Fruit fly (Drosophila melanogaster) whole organism, embryonic: ENCODE data around the gene IntS14.

Source experiments
- ATbp ChIP-seq: fragments of 200-800 bp; sonication (Bioruptor generic); optimal IDR thresholded peaks from 2 replicates; lab custom pipeline; 2017; ENCODE audit warnings: missing biosample characterization, mild to moderate bottlenecking, missing genetic modification characterization, missing genetic modification reagents
- Abd-B ChIP-seq: fragments of 200-800 bp; sonication (Bioruptor generic); optimal IDR thresholded peaks from 2 replicates; lab custom pipeline; 2018; ENCODE audit warnings: missing biosample characterization, mild to moderate bottlenecking, missing genetic modification characterization, moderate library complexity
- CG10321 ChIP-seq: fragments of 200-800 bp; sonication (Bioruptor generic); IDR thresholded peaks from 2 replicates; pipeline ENCODE4 v1.3.6; 2022; ENCODE audit warnings: missing biosample characterization, missing genetic modification characterization
- CG10462 ChIP-seq: fragments of 200-800 bp; sonication (Bioruptor generic); optimal IDR thresholded peaks from 2 replicates; lab custom pipeline; 2016; ENCODE audit warnings: missing biosample characterization, missing genetic modification characterization
- CG12071 ChIP-seq: fragments of 200-800 bp; sonication (Bioruptor generic); optimal IDR thresholded peaks from 3 replicates; lab custom pipeline; 2018; ENCODE audit warnings: missing biosample characterization, mild to moderate bottlenecking, missing genetic modification characterization
- CG12769 ChIP-seq: fragments of 200-800 bp; sonication (Bioruptor generic); optimal IDR thresholded peaks from 2 replicates; lab custom pipeline; 2019; ENCODE audit warnings: missing biosample characterization, mild to moderate bottlenecking, missing genetic modification characterization, moderate library complexity
- CG13296 ChIP-seq: fragments of 200-800 bp; sonication (Bioruptor generic); optimal IDR thresholded peaks from 3 replicates; lab custom pipeline; 2018; ENCODE audit warnings: missing biosample characterization, mild to moderate bottlenecking, missing genetic modification characterization
- CG15601 ChIP-seq: fragments of 200-800 bp; sonication (Bioruptor generic); optimal IDR thresholded peaks from 3 replicates; lab custom pipeline; 2019; ENCODE audit warnings: missing biosample characterization, mild to moderate bottlenecking, missing genetic modification characterization, moderate library complexity
- CG17328 ChIP-seq: fragments of 200-800 bp; sonication (Bioruptor generic); IDR thresholded peaks from 2 replicates; pipeline ENCODE4 v1.3.6; 2022; ENCODE audit warnings: missing biosample characterization, missing genetic modification characterization
- CG17912 ChIP-seq: fragments of 200-800 bp; sonication (Bioruptor generic); optimal IDR thresholded peaks from 2 replicates; lab custom pipeline; 2018; ENCODE audit warnings: missing biosample characterization, mild to moderate bottlenecking, missing genetic modification characterization
- CG18011 ChIP-seq: fragments of 200-800 bp; sonication (Bioruptor generic); optimal IDR thresholded peaks from 2 replicates; lab custom pipeline; 2017; ENCODE audit warnings: missing biosample characterization, missing genetic modification characterization, mild to moderate bottlenecking, moderate library complexity, missing genotype
- CG2875 ChIP-seq: fragments of 200-800 bp; sonication (Bioruptor generic); optimal IDR thresholded peaks from 2 replicates; lab custom pipeline; 2017; ENCODE audit warnings: missing biosample characterization, mild to moderate bottlenecking, missing genetic modification characterization, missing genetic modification reagents
- CG31224 ChIP-seq: fragments of 200-800 bp; sonication (Bioruptor generic); IDR thresholded peaks from 2 replicates; pipeline ENCODE4 v1.3.6; 2022; ENCODE audit warnings: missing biosample characterization, missing genetic modification characterization
- CG33213 ChIP-seq: fragments of 200-800 bp; sonication (Bioruptor generic); optimal IDR thresholded peaks from 3 replicates; lab custom pipeline; 2016; ENCODE audit warnings: missing biosample characterization, missing genetic modification characterization
- CG8281 ChIP-seq: fragments of 200-800 bp; sonication (Bioruptor generic); optimal IDR thresholded peaks from 2 replicates; lab custom pipeline; 2018; ENCODE audit warnings: missing biosample characterization, mild to moderate bottlenecking, missing genetic modification characterization, moderate library complexity
- Chrac-16 ChIP-seq: fragments of 200-800 bp; sonication (Bioruptor generic); optimal IDR thresholded peaks from 3 replicates; lab custom pipeline; 2016; ENCODE audit warnings: missing biosample characterization, missing genetic modification characterization
- CrebB ChIP-seq: fragments of 200-800 bp; sonication (Bioruptor generic); optimal IDR thresholded peaks from 3 replicates; lab custom pipeline; 2018; ENCODE audit warnings: missing biosample characterization, mild to moderate bottlenecking, missing genetic modification characterization
- Doc2 ChIP-seq: fragments of 200-800 bp; sonication (Bioruptor generic); IDR thresholded peaks from 2 replicates; pipeline ENCODE4 v1.3.6; 2022; ENCODE audit warnings: missing biosample characterization, missing genetic modification characterization
- ERR ChIP-seq: fragments of 200-800 bp; sonication (Bioruptor generic); optimal IDR thresholded peaks from 2 replicates; lab custom pipeline; 2016; ENCODE audit warnings: missing biosample characterization, missing genetic modification characterization
- Fer3 ChIP-seq: fragments of 200-800 bp; sonication (Bioruptor generic); optimal IDR thresholded peaks from 2 replicates; lab custom pipeline; 2018; ENCODE audit warnings: missing biosample characterization, mild to moderate bottlenecking, missing genetic modification characterization, moderate library complexity
- Hr78 ChIP-seq, 2 experiments: fragments of 200-800 bp in 1 of 2; fragments of >200 bp in 1 of 2; sonication (Bioruptor generic) in 1 of 2; optimal IDR thresholded peaks; 2 replicates each; lab custom pipeline; 2017 to 2019; ENCODE audit warnings: missing biosample characterization in 2 of 2, missing genetic modification characterization in 2 of 2, mild to moderate bottlenecking in 1 of 2, moderate library complexity in 1 of 2
- Jarid2 ChIP-seq: fragments of 200-800 bp; sonication (Bioruptor generic); optimal IDR thresholded peaks from 3 replicates; lab custom pipeline; 2017; ENCODE audit warnings: mild to moderate bottlenecking, missing biosample characterization, missing genetic modification reagents, missing genetic modification characterization
- Lhr ChIP-seq: fragments of 200-800 bp; sonication (Bioruptor generic); optimal IDR thresholded peaks from 3 replicates; lab custom pipeline; 2017; ENCODE audit warnings: mild to moderate bottlenecking, missing biosample characterization, missing genetic modification reagents, missing genetic modification characterization
- Oaz ChIP-seq: fragments of 200-800 bp; sonication (Bioruptor generic); IDR thresholded peaks from 2 replicates; pipeline ENCODE4 v1.3.6; 2022; ENCODE audit warnings: missing biosample characterization, missing genetic modification characterization
- Scr ChIP-seq: fragments of 200-800 bp; sonication (Bioruptor generic); IDR thresholded peaks from 2 replicates; pipeline ENCODE4 v1.3.6; 2022; ENCODE audit warnings: missing biosample characterization, missing genetic modification characterization; ENCODE audit not compliant: partially characterized antibody
- Six4 ChIP-seq: fragments of 200-800 bp; sonication (Bioruptor generic); optimal IDR thresholded peaks from 2 replicates; lab custom pipeline; 2016; ENCODE audit warnings: missing biosample characterization, missing genetic modification characterization
- Xrp1 ChIP-seq: fragments of 200-800 bp; sonication (Bioruptor generic); IDR thresholded peaks from 2 replicates; pipeline ENCODE4 v1.3.6; 2022; ENCODE audit warnings: missing biosample characterization, missing genetic modification characterization
- YL-1 ChIP-seq: fragments of 200-800 bp; sonication (Bioruptor generic); optimal IDR thresholded peaks from 3 replicates; lab custom pipeline; 2017; ENCODE audit warnings: missing biosample characterization, mild to moderate bottlenecking, missing genetic modification characterization
- al ChIP-seq: fragments of 200-800 bp; sonication (Bioruptor generic); IDR thresholded peaks from 2 replicates; pipeline ENCODE4 v1.3.6; 2022; ENCODE audit warnings: missing biosample characterization, missing genetic modification characterization
- ato ChIP-seq: fragments of 200-800 bp; sonication (Bioruptor generic); IDR thresholded peaks from 2 replicates; pipeline ENCODE4 v1.3.6; 2022; ENCODE audit warnings: missing biosample characterization, missing genetic modification characterization; ENCODE audit not compliant: partially characterized antibody
- bcd ChIP-seq: fragments of 200-800 bp; sonication (Bioruptor generic); optimal IDR thresholded peaks from 2 replicates; lab custom pipeline; 2017; ENCODE audit warnings: missing biosample characterization, mild to moderate bottlenecking, missing genetic modification characterization
- bowl ChIP-seq: fragments of 200-800 bp; sonication (Bioruptor generic); IDR thresholded peaks from 2 replicates; pipeline ENCODE4 v1.3.6; 2022; ENCODE audit warnings: missing biosample characterization, missing genetic modification characterization
- cg ChIP-seq: fragments of 200-800 bp; sonication (Bioruptor generic); optimal IDR thresholded peaks from 3 replicates; lab custom pipeline; 2019; ENCODE audit warnings: missing biosample characterization, mild to moderate bottlenecking, missing genetic modification characterization, moderate library complexity
- dpn ChIP-seq, 2 experiments: fragments of 200-800 bp; sonication (Bioruptor generic); optimal IDR thresholded peaks; 3 replicates each; lab custom pipeline; 2016; ENCODE audit warnings: missing biosample characterization in 2 of 2, missing genetic modification characterization in 2 of 2
- fd96Cb ChIP-seq: fragments of 200-800 bp; sonication (Bioruptor generic); optimal IDR thresholded peaks from 2 replicates; lab custom pipeline; 2018; ENCODE audit warnings: missing biosample characterization, mild to moderate bottlenecking, missing genetic modification characterization, moderate library complexity
- gcm2 ChIP-seq: fragments of 200-800 bp; sonication (Bioruptor generic); optimal IDR thresholded peaks from 2 replicates; lab custom pipeline; 2016; ENCODE audit warnings: missing biosample characterization, missing genetic modification characterization
- lab ChIP-seq: fragments of 200-800 bp; sonication (Bioruptor generic); optimal IDR thresholded peaks from 3 replicates; lab custom pipeline; 2017; ENCODE audit warnings: missing biosample characterization, missing genetic modification characterization, mild to moderate bottlenecking, moderate library complexity, missing genetic modification reagents
- nau ChIP-seq: fragments of 200-800 bp; sonication (Bioruptor generic); optimal IDR thresholded peaks from 3 replicates; lab custom pipeline; 2017; ENCODE audit warnings: missing biosample characterization, mild to moderate bottlenecking, missing genetic modification characterization, missing genetic modification reagents
- oc ChIP-seq: fragments of 200-800 bp; sonication (Bioruptor generic); optimal IDR thresholded peaks from 2 replicates; lab custom pipeline; 2018; ENCODE audit warnings: missing biosample characterization, mild to moderate bottlenecking, missing genetic modification characterization, moderate library complexity
- peb ChIP-seq: fragments of 200-800 bp; sonication (Bioruptor generic); IDR thresholded peaks from 2 replicates; pipeline ENCODE4 v1.3.6; 2022; ENCODE audit warnings: missing biosample characterization, missing genetic modification characterization
- rib ChIP-seq: fragments of 200-800 bp; sonication (Bioruptor generic); IDR thresholded peaks from 2 replicates; pipeline ENCODE4 v1.3.6; 2022; ENCODE audit warnings: missing biosample characterization, missing genetic modification characterization
- run ChIP-seq: fragments of 200-800 bp; sonication (Bioruptor generic); optimal IDR thresholded peaks from 3 replicates; lab custom pipeline; 2018; ENCODE audit warnings: missing biosample characterization, mild to moderate bottlenecking, missing genetic modification characterization
- seq ChIP-seq: fragments of 200-800 bp; sonication (Bioruptor generic); IDR thresholded peaks from 2 replicates; pipeline ENCODE4 v1.3.6; 2022; ENCODE audit warnings: missing biosample characterization, missing genetic modification characterization
- sima ChIP-seq: fragments of 200-800 bp; sonication (Bioruptor generic); optimal IDR thresholded peaks from 2 replicates; lab custom pipeline; 2016; ENCODE audit warnings: missing biosample characterization, missing genetic modification characterization
- stc ChIP-seq: fragments of 200-800 bp; sonication (Bioruptor generic); IDR thresholded peaks from 2 replicates; pipeline ENCODE4 v1.3.6; 2022; ENCODE audit warnings: missing biosample characterization, missing genetic modification characterization
- tap ChIP-seq: fragments of 200-800 bp; optimal IDR thresholded peaks from 3 replicates; lab custom pipeline; 2019; ENCODE audit warnings: missing biosample characterization, mild to moderate bottlenecking, missing genetic modification characterization, moderate library complexity
- unc-4 ChIP-seq: fragments of 200-800 bp; sonication (Bioruptor generic); IDR thresholded peaks from 2 replicates; pipeline ENCODE4 v1.3.6; 2022; ENCODE audit warnings: missing biosample characterization, missing genetic modification characterization; ENCODE audit not compliant: partially characterized antibody
- zen ChIP-seq: fragments of 200-800 bp; sonication (Bioruptor generic); optimal IDR thresholded peaks from 3 replicates; lab custom pipeline; 2018; ENCODE audit warnings: missing biosample characterization, mild to moderate bottlenecking, missing genetic modification characterization, moderate library complexity

The IntS14 gene

DNA sequence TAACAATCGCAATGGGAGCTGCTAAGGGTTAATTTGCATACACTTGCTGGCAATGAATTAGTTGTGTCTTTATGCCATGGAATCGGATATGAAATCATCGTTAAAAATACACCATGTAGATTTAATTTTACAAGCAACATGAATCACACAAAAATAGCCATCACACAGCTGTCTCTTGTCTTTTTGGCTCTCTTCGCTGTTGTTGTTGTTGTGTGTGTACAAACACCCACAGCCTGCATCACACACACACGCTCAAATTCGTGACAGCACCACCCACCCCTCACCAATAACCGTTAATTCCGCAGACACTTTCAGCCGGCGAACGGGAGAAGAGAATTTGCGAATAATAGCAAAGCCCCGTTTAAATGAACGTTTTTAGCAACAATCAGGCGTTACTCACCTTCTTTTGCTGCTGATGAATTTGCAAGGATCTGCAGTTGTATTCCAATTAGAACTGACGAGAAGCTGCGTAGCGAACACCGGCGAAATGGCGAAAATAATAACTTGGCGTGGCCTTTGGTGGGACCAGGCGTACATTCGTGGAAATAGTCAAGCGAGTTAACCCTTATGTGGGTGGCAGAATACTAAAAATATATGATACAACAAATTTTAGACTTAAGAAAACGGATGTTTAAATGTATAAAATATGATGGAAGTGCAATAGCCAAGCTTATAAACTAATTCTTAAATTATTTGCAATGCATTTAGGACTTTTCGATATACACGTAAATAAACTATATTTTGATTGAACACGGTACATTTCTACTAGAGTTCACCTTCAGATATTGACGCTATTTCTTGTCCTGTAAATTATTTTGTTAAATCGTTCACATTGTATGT, 6.3 kb upstream of the IntS14 start, which contains the start of gene capt (continued):
- no peak for TF ChIP-seq CG15601
- TF ChIP-seq bowl, result no peak
- no peak for TF ChIP-seq CrebB
- TF ChIP-seq Chrac-16 (GFP tag; lab: Kevin White, UChicago), result peak; percentile 39
- no peak for TF ChIP-seq Six4 (GFP tag; lab: Kevin White, UChicago)
- TF ChIP-seq Hr78 (GFP tag; optimal IDR thresholded peaks at IDR 0.05; lab: Kevin White, UChicago), result no peak
- TF ChIP-seq ato, result no peak
- no peak for TF ChIP-seq peb (GFP tag; lab: Robert Waterston, UW)
- no peak for TF ChIP-seq lab (GFP tag; lab: Kevin White, UChicago)
- TF ChIP-seq Scr (GFP tag; lab: Robert Waterston, UW), result no peak; the same call in 1 of the 2 replicates
- no peak for TF ChIP-seq run (tag; lab: Kevin White, UChicago)
- TF ChIP-seq CG8281 (tag; lab: Kevin White, UChicago), result no peak
- peak; percentile 12 for TF ChIP-seq Lhr (GFP tag; lab: Kevin White, UChicago)
- TF ChIP-seq CG31224 (GFP tag; lab: Robert Waterston, UW), result no peak
- TF ChIP-seq seq, result no peak
- TF ChIP-seq gcm2 (GFP tag; lab: Kevin White, UChicago), result no peak
- TF ChIP-seq CG10462, result no peak
- TF ChIP-seq ATbp (GFP tag; lab: Kevin White, UChicago), result no peak
- peak; percentile 91 for TF ChIP-seq cg (GFP tag; lab: Kevin White, UChicago)
- TF ChIP-seq Fer3 (tag; lab: Kevin White, UChicago), result peak; percentile 22
- TF ChIP-seq bcd (GFP tag; lab: Kevin White, UChicago), result peak; percentile 26
- peak; percentile 18; the same call in 1 of the 2 replicates for TF ChIP-seq Xrp1
- no peak for TF ChIP-seq sima (GFP tag; lab: Kevin White, UChicago)
- TF ChIP-seq YL-1 (GFP tag; lab: Kevin White, UChicago), result no peak
- no peak for TF ChIP-seq CG18011 (GFP tag; lab: Kevin White, UChicago)
- no peak for TF ChIP-seq unc-4 (GFP tag; lab: Robert Waterston, UW)
- no peak for TF ChIP-seq CG33213 (GFP tag; lab: Kevin White, UChicago)
- peak; percentile 24 to 28 for TF ChIP-seq dpn (GFP tag; optimal IDR thresholded peaks at IDR 0.05; lab: Kevin White, UChicago)
- TF ChIP-seq al (GFP tag; lab: Robert Waterston, UW), result peak; percentile 31; the same call in 1 of the 2 replicates
- TF ChIP-seq CG10321, result 0 out of 2 replicates have a peak, but pooled peaks have one; percentile 9
- TF ChIP-seq CG13296 (GFP tag; lab: Kevin White, UChicago), result no peak
- TF ChIP-seq fd96Cb, result peak; percentile 11
- TF ChIP-seq Doc2 (GFP tag; lab: Robert Waterston, UW), result no peak
- no peak for TF ChIP-seq stc
- peak; percentile 46 for TF ChIP-seq Abd-B (GFP tag; lab: Kevin White, UChicago)
- TF ChIP-seq Jarid2 (GFP tag; lab: Kevin White, UChicago), result no peak
- no peak for TF ChIP-seq nau (GFP tag; lab: Kevin White, UChicago)
- TF ChIP-seq CG17912 (GFP tag; lab: Kevin White, UChicago), result no peak
- peak; percentile 88 for TF ChIP-seq rib
- TF ChIP-seq oc, result no peak
- TF ChIP-seq Oaz (GFP tag; lab: Robert Waterston, UW), result no peak
- TF ChIP-seq CG12769, result no peak
- TF ChIP-seq zen (tag; lab: Kevin White, UChicago), result peak; percentile 17
- no peak for TF ChIP-seq CG2875 (GFP tag; lab: Kevin White, UChicago)
- TF ChIP-seq CG17328 (GFP tag; lab: Robert Waterston, UW), result no peak
- TF ChIP-seq tap (tag; lab: Kevin White, UChicago), result no peak
- no peak for TF ChIP-seq ERR (GFP tag; lab: Kevin White, UChicago)
- no peak for TF ChIP-seq CG12071 (GFP tag; lab: Kevin White, UChicago)
